Worm (Caenorhabditis elegans): ENCODE data around the gene asp-13.

ce11 chrV:8599192-8599591 is 43.8 kb downstream of the asp-13 start, which contains the start of gene F41E6.7:
- TF ChIP-seq him-1 (tag; optimal IDR thresholded peaks at IDR 0.05) (no peak), W03F9.2 (tag; optimal IDR thresholded peaks at IDR 0.05) (no peak), dao-5 (tag; optimal IDR thresholded peaks at IDR 0.05) (no peak)
